Worm (Caenorhabditis elegans) whole organism, mixed stage, embryonic: ENCODE measurements around the gene F09C6.3.

Experiments
- elt-3 ChIP-seq: fragments of 150-350 bp; optimal IDR thresholded peaks from 2 replicates; lab custom pipeline; 2014; ENCODE audit warnings: missing biosample characterization, missing genetic modification characterization
- flh-1 ChIP-seq: fragments of 200-800 bp; sonication (Bioruptor generic); optimal IDR thresholded peaks from 2 replicates; lab custom pipeline; 2018; ENCODE audit warnings: mild to moderate bottlenecking, missing genetic modification characterization, moderate library complexity, missing compliant biosample characterization
- ham-2 ChIP-seq: fragments of 200-800 bp; sonication (Bioruptor generic); optimal IDR thresholded peaks from 2 replicates; lab custom pipeline; 2018; ENCODE audit warnings: mild to moderate bottlenecking, missing genetic modification characterization, missing compliant biosample characterization
- mab-5 ChIP-seq: fragments of 150-350 bp; optimal IDR thresholded peaks from 2 replicates; lab custom pipeline; 2014; ENCODE audit warnings: missing biosample characterization, missing genetic modification characterization
- nhr-2 ChIP-seq: fragments of 150-350 bp; optimal IDR thresholded peaks from 2 replicates; lab custom pipeline; 2014; ENCODE audit warnings: missing biosample characterization, missing genetic modification characterization
- nhr-237 ChIP-seq: fragments of 150-350 bp; optimal IDR thresholded peaks from 2 replicates; lab custom pipeline; 2014; ENCODE audit warnings: missing biosample characterization, missing genetic modification characterization
- nhr-76 ChIP-seq: sonication (generic microtip); optimal IDR thresholded peaks from 2 replicates; lab custom pipeline; 2017; ENCODE audit warnings: missing biosample characterization, missing genetic modification characterization
- snpc-4 ChIP-seq: fragments of 150-350 bp; optimal IDR thresholded peaks from 2 replicates; lab custom pipeline; 2014; ENCODE audit warnings: missing biosample characterization, missing genetic modification characterization
- unc-120 ChIP-seq: sonication (generic microtip); optimal IDR thresholded peaks from 2 replicates; lab custom pipeline; 2017; ENCODE audit warnings: missing genetic modification characterization, missing compliant biosample characterization; ENCODE audit not compliant: poor library complexity, severe bottlenecking
- unc-62 ChIP-seq: fragments of 150-350 bp; optimal IDR thresholded peaks from 2 replicates; lab custom pipeline; 2014; ENCODE audit warnings: missing biosample characterization, missing genetic modification reagents, missing genetic modification characterization
- ztf-11 ChIP-seq: fragments of 150-350 bp; optimal IDR thresholded peaks from 2 replicates; lab custom pipeline; 2014; ENCODE audit warnings: missing biosample characterization, missing genetic modification characterization

DNA sequence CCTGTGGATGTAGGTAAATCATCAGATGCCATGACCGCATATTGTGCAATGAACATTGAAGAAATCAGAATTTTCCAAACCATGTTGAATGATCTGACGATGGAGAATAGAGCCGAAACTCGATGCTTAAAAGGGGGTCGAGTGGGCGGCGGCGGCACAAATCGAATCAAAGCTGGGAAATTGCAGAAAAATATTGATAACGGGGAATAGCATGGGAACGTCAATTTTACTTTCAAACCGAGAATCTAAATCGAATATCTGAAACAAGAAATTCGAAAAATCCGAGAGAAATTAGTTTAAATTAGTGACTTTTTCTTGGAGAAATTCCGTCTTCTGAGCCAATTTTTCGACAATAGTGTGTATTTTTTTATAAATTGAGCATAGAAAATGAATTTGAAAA, 36.1 kb upstream of the F09C6.3 start, which contains the start of gene F09C6.10:
- TF ChIP-seq ztf-11 (no peak), unc-120 (no peak), nhr-76 (tag; lab: Kevin White, UChicago) (no peak), mab-5 (tag; lab: Kevin White, UChicago) (no peak), unc-62 (no peak), nhr-2 (tag; lab: Kevin White, UChicago) (no peak), flh-1 (GFP tag; lab: Kevin White, UChicago) (no peak), snpc-4 (tag; lab: Kevin White, UChicago) (no peak), ham-2 (no peak), nhr-237 (tag; lab: Kevin White, UChicago) (no peak), elt-3 (no peak)
